Worm (Caenorhabditis elegans) whole organism, young adult: ENCODE data around the gene npr-3.

Source experiments
- lsl-1 ChIP-seq: fragments of 200-800 bp; sonication (Bioruptor generic); optimal IDR thresholded peaks from 2 replicates; lab custom pipeline; 2018; ENCODE audit warnings: mild to moderate bottlenecking, missing genetic modification characterization, moderate library complexity, missing compliant biosample characterization
- lsy-27 ChIP-seq: sonication (generic microtip); optimal IDR thresholded peaks from 2 replicates; lab custom pipeline; 2017; ENCODE audit warnings: missing genetic modification characterization, mild to moderate bottlenecking, missing compliant biosample characterization, antibody characterized with exemption, missing genotype, borderline replicate concordance; ENCODE audit not compliant: insufficient read depth

Gene npr-3

DNA sequence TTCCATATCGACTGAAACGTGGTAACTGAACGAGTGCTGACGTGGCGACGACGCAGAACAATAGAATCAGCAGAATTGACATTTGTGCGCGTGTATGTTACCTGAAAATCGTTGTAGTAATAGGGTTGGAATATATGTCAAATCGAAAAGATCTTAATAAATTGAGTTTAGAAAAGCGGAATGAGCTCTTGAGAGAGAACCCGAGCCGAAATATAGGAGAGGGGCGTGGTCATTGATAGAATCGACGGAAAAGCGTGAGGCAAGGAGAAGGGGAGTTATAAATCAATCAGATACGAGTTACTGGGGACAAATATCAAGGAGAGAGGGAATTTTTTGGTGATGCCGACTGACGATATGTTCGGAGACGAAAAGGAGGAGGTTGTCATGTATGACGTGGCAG lies 50.9 kb downstream of the npr-3 start, which contains the start of gene M04B2.6:
M04B2.6 (minus strand) TSS at position 101 of the 400 bp plus-strand sequence.
- no peak for TF ChIP-seq lsy-27 (tag; lab: Kevin White, UChicago)
- TF ChIP-seq lsl-1 (GFP tag; lab: Kevin White, UChicago) = no peak
